Fruit fly (Drosophila melanogaster): Measurements from ENCODE around the gene ArgRS.

The ArgRS gene

DNA sequence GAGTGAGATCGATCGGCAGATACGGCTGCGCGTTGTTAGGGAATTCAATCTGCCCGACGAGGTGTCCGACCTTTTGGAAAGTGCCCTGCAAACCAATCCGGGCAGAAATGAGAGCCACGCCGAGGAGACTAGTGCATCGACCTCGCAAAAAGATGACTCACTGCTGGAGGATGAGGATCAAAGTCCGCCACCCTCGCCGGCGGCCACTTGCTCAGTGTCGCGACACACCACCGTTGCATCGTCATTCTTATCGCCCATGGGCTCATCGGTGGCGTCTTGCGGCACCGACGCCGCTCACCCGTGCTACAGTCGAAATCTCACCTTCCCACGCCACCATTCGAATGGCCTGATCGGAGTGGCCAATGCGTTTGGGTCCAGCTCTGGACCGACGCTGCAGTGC, 30.5 kb upstream of the ArgRS start:
- TF ChIP-seq Hr4 (GFP tag; optimal IDR thresholded peaks at IDR 0.05): no peak
- TF ChIP-seq CG6854 (GFP tag; optimal IDR thresholded peaks at IDR 0.05): no peak
- TF ChIP-seq svp (GFP tag): peak; percentile 94
- no peak for TF ChIP-seq Lpt (GFP tag; optimal IDR thresholded peaks at IDR 0.05)
- no peak for TF ChIP-seq Gug (GFP tag; IDR thresholded peaks at IDR 0.05)
- no peak for TF ChIP-seq CG6808 (GFP tag; optimal IDR thresholded peaks at IDR 0.05)

DNA sequence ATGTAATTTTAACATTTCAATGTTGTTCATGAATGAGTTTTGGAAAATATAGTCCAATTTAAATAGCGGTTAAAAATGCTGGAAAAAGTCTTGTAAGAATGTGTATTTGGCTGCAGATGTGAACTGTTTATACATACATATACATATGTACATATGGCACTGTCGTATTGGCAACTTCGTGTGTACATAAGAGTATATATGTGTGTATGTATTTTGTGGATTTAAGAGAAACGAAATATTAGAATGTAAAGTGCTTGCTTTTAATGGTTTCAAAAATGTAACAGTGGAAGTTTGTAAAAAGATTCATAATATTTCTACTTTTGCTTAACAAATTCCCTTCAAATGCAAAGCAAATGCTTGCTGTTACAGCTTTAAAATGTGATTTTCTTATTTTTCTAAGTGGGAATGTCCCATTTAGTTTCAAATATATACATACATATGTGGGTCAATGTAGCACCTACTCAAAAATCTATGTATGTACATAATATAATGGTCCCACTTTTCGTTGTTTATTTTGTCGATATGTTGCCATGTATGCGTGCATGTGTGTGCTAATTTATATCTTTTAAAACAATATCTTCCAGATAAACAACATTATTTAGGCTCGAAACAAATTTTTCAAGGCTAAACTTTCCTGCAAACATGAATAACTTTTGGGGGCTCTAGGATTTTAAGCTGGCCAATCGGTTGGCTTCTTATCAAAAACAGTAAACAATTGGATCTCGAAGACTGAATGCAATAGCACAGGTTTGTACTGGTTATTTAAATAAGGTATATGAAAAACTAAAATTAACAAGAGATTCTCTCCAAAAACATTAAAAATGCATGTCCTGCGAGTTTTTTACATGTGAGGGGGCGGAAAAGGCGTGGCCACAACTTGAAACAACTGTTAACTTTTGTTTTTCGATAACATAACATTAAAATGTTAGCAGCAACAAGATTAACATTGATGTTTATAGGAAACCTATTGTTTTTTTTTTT, 27.1 kb upstream of the ArgRS start:
- no peak for TF ChIP-seq acj6 (GFP tag; optimal IDR thresholded peaks at IDR 0.05)
- peak; percentile 34 for TF ChIP-seq CG6854 (GFP tag; optimal IDR thresholded peaks at IDR 0.05)
- TF ChIP-seq OdsH (GFP tag; optimal IDR thresholded peaks at IDR 0.05): no peak
- no peak for TF ChIP-seq CG9139 (GFP tag; optimal IDR thresholded peaks at IDR 0.05)
- peak; percentile 80 for TF ChIP-seq Eip78C (GFP tag)
- TF ChIP-seq CG15336 (GFP tag; IDR thresholded peaks at IDR 0.05): 0 out of 2 replicates have a peak, but pooled peaks have one; percentile 10
- TF ChIP-seq CG34406 (GFP tag; optimal IDR thresholded peaks at IDR 0.05): no peak
- TF ChIP-seq CG32006 (GFP tag; optimal IDR thresholded peaks at IDR 0.05): no peak
- no peak for TF ChIP-seq dsx (GFP tag; optimal IDR thresholded peaks at IDR 0.05; ENCODE audit: poor library complexity, severe bottlenecking)
- peak; percentile 9 for TF ChIP-seq esn (GFP tag; optimal IDR thresholded peaks at IDR 0.05)
- no peak for TF ChIP-seq CG6163 (GFP tag; IDR thresholded peaks at IDR 0.05)
- TF ChIP-seq CG11902 (GFP tag; optimal IDR thresholded peaks at IDR 0.05): no peak
- TF ChIP-seq fkh (GFP tag; optimal IDR thresholded peaks at IDR 0.05): peak; percentile 84

DNA sequence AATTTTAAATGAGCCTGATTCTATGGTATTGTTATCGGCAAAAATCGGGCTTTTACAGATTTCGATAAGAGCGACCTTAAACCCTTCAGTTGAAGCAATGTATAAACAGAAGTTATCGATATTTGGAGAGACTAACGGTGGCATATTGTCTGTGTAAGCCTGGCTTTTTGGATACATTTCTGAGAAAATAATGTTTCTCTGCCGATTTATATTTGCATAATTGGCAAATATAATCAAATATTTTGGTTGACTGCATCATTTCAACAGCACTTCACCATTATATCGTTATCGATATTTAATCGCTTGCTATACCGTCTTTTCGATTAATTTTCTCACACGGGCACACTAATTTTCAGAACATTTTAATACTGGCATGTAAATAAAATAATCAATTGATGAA, 25.9 kb upstream of the ArgRS start, which contains the start of gene CG16952:
CG16952 (plus strand) TSS at position 341 of the 400 bp plus-strand sequence.
- TF ChIP-seq CG8119 (GFP tag; IDR thresholded peaks at IDR 0.05) (no peak), CG6276 (GFP tag; optimal IDR thresholded peaks at IDR 0.05) (no peak), Sox14 (GFP tag; optimal IDR thresholded peaks at IDR 0.05) (peak; percentile 32), topi (GFP tag; optimal IDR thresholded peaks at IDR 0.05) (peak; percentile 0), svp (GFP tag) (peak; percentile 81), vri (GFP tag; optimal IDR thresholded peaks at IDR 0.05) (peak; percentile 29), fkh (GFP tag; optimal IDR thresholded peaks at IDR 0.05) (peak; percentile 49), CG3919 (GFP tag; optimal IDR thresholded peaks at IDR 0.05) (no peak), CG31627 (GFP tag; optimal IDR thresholded peaks at IDR 0.05) (peak; percentile 17)

DNA sequence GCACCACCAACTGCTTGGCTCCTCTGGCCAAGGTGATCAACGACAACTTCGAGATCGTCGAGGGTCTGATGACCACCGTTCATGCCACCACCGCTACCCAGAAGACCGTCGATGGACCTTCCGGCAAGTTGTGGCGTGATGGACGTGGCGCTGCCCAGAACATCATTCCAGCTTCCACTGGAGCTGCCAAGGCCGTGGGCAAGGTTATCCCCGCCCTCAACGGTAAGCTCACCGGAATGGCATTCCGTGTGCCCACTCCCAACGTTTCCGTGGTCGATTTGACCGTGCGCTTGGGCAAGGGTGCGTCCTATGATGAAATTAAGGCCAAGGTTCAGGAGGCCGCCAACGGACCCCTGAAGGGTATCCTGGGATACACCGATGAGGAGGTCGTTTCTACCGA, 24.8 kb upstream of the ArgRS start:
- TF ChIP-seq cyc (GFP tag; optimal IDR thresholded peaks at IDR 0.05) (no peak), CG1621 (tag; optimal IDR thresholded peaks at IDR 0.05) (no peak), acj6 (GFP tag; optimal IDR thresholded peaks at IDR 0.05) (no peak)

DNA sequence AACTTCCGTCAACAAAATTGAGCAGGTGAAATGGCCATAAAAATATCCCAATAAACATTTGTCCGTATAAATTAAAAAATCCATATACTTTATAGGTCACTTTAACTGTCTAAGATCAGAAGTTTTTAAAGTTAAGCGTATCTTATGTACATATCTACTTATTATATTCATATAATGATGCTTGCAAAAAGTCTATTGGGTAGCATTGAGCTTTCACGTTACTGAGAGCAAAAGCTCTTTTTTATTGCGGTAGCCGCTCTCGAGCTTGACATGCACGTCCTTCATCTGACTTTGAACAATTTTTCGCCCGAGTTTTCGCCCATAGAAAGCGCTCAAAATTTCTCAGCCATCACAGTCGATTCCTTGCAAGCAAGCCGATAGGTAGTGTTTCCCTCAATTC, 23.9 kb upstream of the ArgRS start, which contains the start of gene Gapdh2:
Gapdh2 (plus strand) TSS at position 283 of the 400 bp plus-strand sequence.
- peak; percentile 99 for TF ChIP-seq lz (GFP tag; optimal IDR thresholded peaks at IDR 0.05)
- peak; percentile 99 for TF ChIP-seq CG9139 (GFP tag; optimal IDR thresholded peaks at IDR 0.05)
- TF ChIP-seq Eip78C (GFP tag): peak; percentile 100
- TF ChIP-seq CG6808 (GFP tag; optimal IDR thresholded peaks at IDR 0.05): peak; percentile 99
- TF ChIP-seq net (GFP tag; optimal IDR thresholded peaks at IDR 0.05): peak; percentile 100
- peak; percentile 100 for TF ChIP-seq CG3032 (tag; optimal IDR thresholded peaks at IDR 0.05)
- TF ChIP-seq Sox14 (GFP tag; optimal IDR thresholded peaks at IDR 0.05): peak; percentile 99
- TF ChIP-seq CG6163 (GFP tag; IDR thresholded peaks at IDR 0.05): peak; percentile 100
- peak; percentile 98 for TF ChIP-seq fd85E (GFP tag; optimal IDR thresholded peaks at IDR 0.05)
- TF ChIP-seq eg (GFP tag; IDR thresholded peaks at IDR 0.05): peak; percentile 100
- TF ChIP-seq Sox102F (GFP tag; optimal IDR thresholded peaks at IDR 0.05): peak; percentile 100
- peak; percentile 99 for TF ChIP-seq CG11294 (GFP tag; IDR thresholded peaks at IDR 0.05)
- TF ChIP-seq pdm3 (GFP tag; optimal IDR thresholded peaks at IDR 0.05): peak; percentile 99
- peak; percentile 99 for TF ChIP-seq CG11762 (GFP tag; optimal IDR thresholded peaks at IDR 0.05; ENCODE audit: insufficient read depth)
- peak; percentile 98 for TF ChIP-seq fd59A (GFP tag; optimal IDR thresholded peaks at IDR 0.05)
- TF ChIP-seq CG31627 (GFP tag; optimal IDR thresholded peaks at IDR 0.05): peak; percentile 98
- peak; percentile 98 for TF ChIP-seq Blimp-1 (GFP tag; optimal IDR thresholded peaks at IDR 0.05)
- TF ChIP-seq Ets96B (tag; optimal IDR thresholded peaks at IDR 0.05): peak; percentile 100
- TF ChIP-seq esn (GFP tag; optimal IDR thresholded peaks at IDR 0.05): peak; percentile 100
- TF ChIP-seq CG32006 (GFP tag; optimal IDR thresholded peaks at IDR 0.05): peak; percentile 99
- peak; percentile 99 for TF ChIP-seq CG6854 (GFP tag; optimal IDR thresholded peaks at IDR 0.05)
- TF ChIP-seq dsx (GFP tag; optimal IDR thresholded peaks at IDR 0.05; ENCODE audit: poor library complexity, severe bottlenecking): peak; percentile 99
- peak; percentile 42 for TF ChIP-seq Hr38 (GFP tag; optimal IDR thresholded peaks at IDR 0.05)
- peak; percentile 97 for TF ChIP-seq Sox15 (GFP tag; optimal IDR thresholded peaks at IDR 0.05)
- peak; percentile 99 for TF ChIP-seq cyc (GFP tag; optimal IDR thresholded peaks at IDR 0.05)
